Fruit fly (Drosophila melanogaster) whole organism, embryonic: ENCODE data around the gene cindr.

ENCODE experiments used
- Abd-B ChIP-seq: fragments of 200-800 bp; sonication (Bioruptor generic); optimal IDR thresholded peaks from 2 replicates; lab custom pipeline; 2018; ENCODE audit warnings: missing biosample characterization, mild to moderate bottlenecking, missing genetic modification characterization, moderate library complexity
- Antp ChIP-seq: fragments of 200-800 bp; sonication (Bioruptor generic); optimal IDR thresholded peaks from 3 replicates; lab custom pipeline; 2016; ENCODE audit warnings: missing biosample characterization, missing genetic modification characterization
- Blimp-1 ChIP-seq: fragments of 200-800 bp; sonication (Bioruptor generic); optimal IDR thresholded peaks from 3 replicates; lab custom pipeline; 2018; ENCODE audit warnings: missing biosample characterization, missing genetic modification characterization, mild to moderate bottlenecking, moderate library complexity, missing genetic modification reagents
- CG10565 ChIP-seq: fragments of 200-800 bp; sonication (Bioruptor generic); optimal IDR thresholded peaks from 3 replicates; lab custom pipeline; 2016; ENCODE audit warnings: missing biosample characterization, mild to moderate bottlenecking, missing genetic modification characterization
- CG1233 ChIP-seq: fragments of 200-800 bp; sonication (Bioruptor generic); optimal IDR thresholded peaks from 4 replicates; lab custom pipeline; 2018; ENCODE audit warnings: missing biosample characterization, mild to moderate bottlenecking, missing genetic modification characterization
- CG14710 ChIP-seq: fragments of 200-800 bp; sonication (Bioruptor generic); optimal IDR thresholded peaks from 3 replicates; lab custom pipeline; 2019; ENCODE audit warnings: missing biosample characterization, mild to moderate bottlenecking, missing genetic modification characterization, moderate library complexity
- CG14860 ChIP-seq: fragments of 200-800 bp; sonication (Bioruptor generic); IDR thresholded peaks from 3 replicates; pipeline ENCODE4 v1.3.6; 2022; ENCODE audit warnings: missing biosample characterization, missing genetic modification characterization; ENCODE audit not compliant: partially characterized antibody
- CG1647 ChIP-seq: fragments of 200-800 bp; sonication (Bioruptor generic); optimal IDR thresholded peaks from 3 replicates; lab custom pipeline; 2016; ENCODE audit warnings: missing biosample characterization, missing genetic modification characterization
- CG17359 ChIP-seq: fragments of 200-800 bp; sonication (Bioruptor generic); optimal IDR thresholded peaks from 3 replicates; lab custom pipeline; 2018; ENCODE audit warnings: missing biosample characterization, mild to moderate bottlenecking, missing genetic modification characterization, moderate library complexity
- CG17612 ChIP-seq: fragments of 200-800 bp; sonication (Bioruptor generic); IDR thresholded peaks from 2 replicates; pipeline ENCODE4 v1.3.6; 2022; ENCODE audit warnings: missing biosample characterization, missing genetic modification characterization
- CG17802 ChIP-seq: fragments of 200-800 bp; sonication (Bioruptor generic); optimal IDR thresholded peaks from 2 replicates; lab custom pipeline; 2018; ENCODE audit warnings: missing biosample characterization, mild to moderate bottlenecking, missing genetic modification characterization, moderate library complexity
- CG2202 ChIP-seq: fragments of 200-800 bp; sonication (Bioruptor generic); optimal IDR thresholded peaks from 2 replicates; lab custom pipeline; 2018; ENCODE audit warnings: missing biosample characterization, mild to moderate bottlenecking, missing genetic modification characterization
- CG2875 ChIP-seq: fragments of 200-800 bp; sonication (Bioruptor generic); optimal IDR thresholded peaks from 2 replicates; lab custom pipeline; 2017; ENCODE audit warnings: missing biosample characterization, mild to moderate bottlenecking, missing genetic modification characterization, missing genetic modification reagents
- CG34224 ChIP-seq: fragments of 200-800 bp; sonication (Bioruptor generic); IDR thresholded peaks from 3 replicates; pipeline ENCODE4 v1.3.6; 2022; ENCODE audit warnings: missing biosample characterization, missing genetic modification characterization; ENCODE audit not compliant: partially characterized antibody
- CG4328 ChIP-seq: fragments of 200-800 bp; sonication (Bioruptor generic); optimal IDR thresholded peaks from 3 replicates; lab custom pipeline; 2017; ENCODE audit warnings: missing biosample characterization, missing genetic modification reagents, missing genetic modification characterization
- CG4617 ChIP-seq: fragments of 200-800 bp; sonication (Bioruptor generic); optimal IDR thresholded peaks from 3 replicates; lab custom pipeline; 2016; ENCODE audit warnings: missing biosample characterization, missing genetic modification characterization, borderline replicate concordance
- CG6175 ChIP-seq: fragments of 200-800 bp; sonication (Bioruptor generic); IDR thresholded peaks from 3 replicates; pipeline ENCODE4 v1.3.6; 2022; ENCODE audit warnings: missing biosample characterization, missing genetic modification characterization
- CG6765 ChIP-seq: fragments of 200-800 bp; sonication (Bioruptor generic); optimal IDR thresholded peaks from 3 replicates; lab custom pipeline; 2017; ENCODE audit warnings: missing biosample characterization, mild to moderate bottlenecking, missing genetic modification characterization
- CG7372 ChIP-seq: fragments of 200-800 bp; sonication (Bioruptor generic); IDR thresholded peaks from 2 replicates; pipeline ENCODE4 v1.3.6; 2022; ENCODE audit warnings: missing biosample characterization, missing genetic modification characterization
- CG7556 ChIP-seq: fragments of 200-800 bp; sonication (Bioruptor generic); optimal IDR thresholded peaks from 2 replicates; lab custom pipeline; 2017; ENCODE audit warnings: missing biosample characterization, mild to moderate bottlenecking, missing genetic modification characterization
- CG7987 ChIP-seq: fragments of 200-800 bp; sonication (Bioruptor generic); optimal IDR thresholded peaks from 2 replicates; lab custom pipeline; 2018; ENCODE audit warnings: missing biosample characterization, mild to moderate bottlenecking, missing genetic modification characterization, moderate library complexity
- CG8765 ChIP-seq: fragments of 200-800 bp; sonication (Bioruptor generic); IDR thresholded peaks from 2 replicates; pipeline ENCODE4 v1.3.6; 2022; ENCODE audit warnings: missing biosample characterization, missing genetic modification characterization
- CG8944 ChIP-seq: fragments of 200-800 bp; sonication (Bioruptor generic); optimal IDR thresholded peaks from 3 replicates; lab custom pipeline; 2016; ENCODE audit warnings: missing biosample characterization, missing genetic modification characterization
- CG9609 ChIP-seq: fragments of 200-800 bp; sonication (Bioruptor generic); optimal IDR thresholded peaks from 3 replicates; lab custom pipeline; 2016; ENCODE audit warnings: missing biosample characterization, missing genetic modification characterization
- CG9727 ChIP-seq: fragments of 200-800 bp; sonication (Bioruptor generic); optimal IDR thresholded peaks from 3 replicates; lab custom pipeline; 2017; ENCODE audit warnings: missing biosample characterization, mild to moderate bottlenecking, missing genetic modification characterization
- CG9876 ChIP-seq: fragments of 200-800 bp; sonication (Bioruptor generic); optimal IDR thresholded peaks from 2 replicates; lab custom pipeline; 2016; ENCODE audit warnings: missing biosample characterization, missing genetic modification characterization
- CoRest ChIP-seq: fragments of 200-800 bp; sonication (Bioruptor generic); optimal IDR thresholded peaks from 3 replicates; lab custom pipeline; 2018; ENCODE audit warnings: missing biosample characterization, mild to moderate bottlenecking, missing genetic modification characterization, moderate library complexity
- CrebB ChIP-seq: fragments of 200-800 bp; sonication (Bioruptor generic); optimal IDR thresholded peaks from 3 replicates; lab custom pipeline; 2018; ENCODE audit warnings: missing biosample characterization, mild to moderate bottlenecking, missing genetic modification characterization
- D19B ChIP-seq: fragments of 200-800 bp; sonication (Bioruptor generic); optimal IDR thresholded peaks from 2 replicates; lab custom pipeline; 2017; ENCODE audit warnings: missing biosample characterization, mild to moderate bottlenecking, missing genetic modification characterization
- Lhr ChIP-seq: fragments of 200-800 bp; sonication (Bioruptor generic); optimal IDR thresholded peaks from 3 replicates; lab custom pipeline; 2017; ENCODE audit warnings: mild to moderate bottlenecking, missing biosample characterization, missing genetic modification reagents, missing genetic modification characterization
- Opbp ChIP-seq: fragments of 200-800 bp; sonication (Bioruptor generic); IDR thresholded peaks from 3 replicates; pipeline ENCODE4 v1.3.6; 2022; ENCODE audit warnings: missing biosample characterization, missing genetic modification characterization; ENCODE audit not compliant: partially characterized antibody
- Rx ChIP-seq: fragments of 200-800 bp; sonication (Bioruptor generic); IDR thresholded peaks from 2 replicates; pipeline ENCODE4 v1.3.6; 2022; ENCODE audit warnings: missing biosample characterization, missing genetic modification characterization
- dpn ChIP-seq, 2 experiments: fragments of 200-800 bp; sonication (Bioruptor generic); optimal IDR thresholded peaks; 3 replicates each; lab custom pipeline; 2016; ENCODE audit warnings: missing biosample characterization in 2 of 2, missing genetic modification characterization in 2 of 2
- ems ChIP-seq: fragments of 200-800 bp; sonication (Bioruptor generic); optimal IDR thresholded peaks from 3 replicates; lab custom pipeline; 2016; ENCODE audit warnings: missing biosample characterization, missing genetic modification characterization
- eyg ChIP-seq: fragments of 200-800 bp; sonication (Bioruptor generic); optimal IDR thresholded peaks from 3 replicates; lab custom pipeline; 2016; ENCODE audit warnings: missing biosample characterization, missing genetic modification characterization
- ham ChIP-seq: fragments of 200-800 bp; sonication (Bioruptor generic); IDR thresholded peaks from 2 replicates; pipeline ENCODE4 v1.3.6; 2022; ENCODE audit warnings: missing biosample characterization, missing genetic modification characterization
- hth ChIP-seq: fragments of >200 bp; optimal IDR thresholded peaks from 2 replicates; lab custom pipeline; 2017; ENCODE audit warnings: inconsistent platforms
- ind ChIP-seq: fragments of 200-800 bp; sonication (Bioruptor generic); optimal IDR thresholded peaks from 3 replicates; lab custom pipeline; 2016; ENCODE audit warnings: missing biosample characterization, missing genetic modification characterization
- insv ChIP-seq, 2 experiments: fragments of 200-800 bp; sonication (Bioruptor generic); optimal IDR thresholded peaks; 3 replicates each; lab custom pipeline; 2016 to 2018; ENCODE audit warnings: missing biosample characterization in 2 of 2, missing genetic modification characterization in 2 of 2
- jing ChIP-seq: fragments of 200-800 bp; sonication (Bioruptor generic); optimal IDR thresholded peaks from 2 replicates; lab custom pipeline; 2018; ENCODE audit warnings: missing biosample characterization, mild to moderate bottlenecking, missing genetic modification characterization
- maf-S ChIP-seq: fragments of 200-800 bp; sonication (Bioruptor generic); optimal IDR thresholded peaks from 2 replicates; lab custom pipeline; 2016; ENCODE audit warnings: missing biosample characterization, missing genetic modification characterization
- rib ChIP-seq: fragments of 200-800 bp; sonication (Bioruptor generic); IDR thresholded peaks from 2 replicates; pipeline ENCODE4 v1.3.6; 2022; ENCODE audit warnings: missing biosample characterization, missing genetic modification characterization
- sens ChIP-seq: fragments of 200-800 bp; sonication (Bioruptor generic); peaks from one replicate; lab custom pipeline; 2016; ENCODE audit warnings: missing biosample characterization, missing genetic modification characterization
- sim ChIP-seq: fragments of 200-800 bp; sonication (Bioruptor generic); IDR thresholded peaks from 2 replicates; pipeline ENCODE4 v1.3.6; 2022; ENCODE audit warnings: missing biosample characterization, missing genetic modification characterization
- sob ChIP-seq: fragments of 200-800 bp; sonication (Bioruptor generic); IDR thresholded peaks from 2 replicates; pipeline ENCODE4 v1.3.6; 2022; ENCODE audit warnings: missing biosample characterization, missing genetic modification characterization
- stwl ChIP-seq: fragments of 200-800 bp; sonication (Bioruptor generic); optimal IDR thresholded peaks from 3 replicates; lab custom pipeline; 2018; ENCODE audit warnings: missing biosample characterization, mild to moderate bottlenecking, missing genetic modification characterization, moderate library complexity
- trem ChIP-seq: fragments of 200-800 bp; optimal IDR thresholded peaks from 3 replicates; lab custom pipeline; 2019; ENCODE audit warnings: missing biosample characterization, mild to moderate bottlenecking, missing genetic modification characterization, moderate library complexity
- unc-4 ChIP-seq: fragments of 200-800 bp; sonication (Bioruptor generic); IDR thresholded peaks from 2 replicates; pipeline ENCODE4 v1.3.6; 2022; ENCODE audit warnings: missing biosample characterization, missing genetic modification characterization; ENCODE audit not compliant: partially characterized antibody
- wek ChIP-seq: fragments of 200-800 bp; sonication (Bioruptor generic); optimal IDR thresholded peaks from 3 replicates; lab custom pipeline; 2018; ENCODE audit warnings: missing biosample characterization, mild to moderate bottlenecking, missing genetic modification characterization, moderate library complexity
- zen2 ChIP-seq: fragments of 200-800 bp; sonication (Bioruptor generic); IDR thresholded peaks from 3 replicates; pipeline ENCODE4 v1.3.6; 2022; ENCODE audit warnings: missing biosample characterization, missing genetic modification characterization; ENCODE audit not compliant: partially characterized antibody

Gene cindr

DNA sequence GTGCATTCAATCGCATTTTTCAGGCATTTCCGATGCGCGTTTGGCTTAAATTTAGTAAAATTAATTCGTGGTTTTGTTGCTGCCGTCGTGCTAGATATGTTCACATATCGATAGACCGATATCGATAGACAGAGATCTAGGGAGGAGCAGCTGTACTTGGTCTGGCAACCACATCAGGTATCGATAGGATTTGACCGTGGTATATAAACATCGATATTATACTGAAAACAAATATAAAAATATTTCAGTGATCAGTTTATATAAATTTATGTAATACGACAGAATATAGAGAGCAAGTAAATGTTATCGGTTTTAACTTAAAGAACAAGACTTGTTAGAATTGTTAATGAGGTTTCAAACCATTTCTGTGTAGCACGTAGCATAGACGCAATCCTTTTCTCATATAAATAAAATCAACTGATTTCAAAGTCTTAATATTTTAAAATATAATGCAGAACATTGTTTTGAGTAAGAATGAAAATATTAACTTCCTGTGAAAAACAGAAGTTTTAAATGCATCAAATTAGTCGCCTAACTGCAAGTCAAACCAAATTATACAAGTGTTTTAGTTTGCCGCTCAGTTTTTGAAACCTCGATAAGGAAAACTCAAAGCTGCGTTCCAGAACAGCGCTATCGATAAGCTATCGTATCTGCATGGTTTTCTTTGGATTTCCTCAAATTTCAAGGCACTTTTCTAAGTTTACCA lies 1.8 kb upstream of the cindr start, which contains the start of the genes wts and dj-1beta (continued):
- no peak for TF ChIP-seq sim (GFP tag; lab: Robert Waterston, UW)
- TF ChIP-seq ems (GFP tag; lab: Kevin White, UChicago) = no peak
- TF ChIP-seq CG9727 (GFP tag; lab: Kevin White, UChicago) = no peak
- TF ChIP-seq Abd-B (GFP tag; lab: Kevin White, UChicago) = peak; percentile 11
- no peak for TF ChIP-seq eyg (GFP tag; lab: Kevin White, UChicago)
- no peak for TF ChIP-seq CG10565 (GFP tag; lab: Kevin White, UChicago)
- no peak for TF ChIP-seq dpn (GFP tag; optimal IDR thresholded peaks at IDR 0.05; lab: Kevin White, UChicago)
- TF ChIP-seq CG34224 (GFP tag; lab: Robert Waterston, UW) = peak; percentile 83
- no peak for TF ChIP-seq CG17802 (tag; lab: Kevin White, UChicago)
- TF ChIP-seq CG17359 = no peak
- TF ChIP-seq CG7987 (GFP tag; lab: Kevin White, UChicago) = no peak
- no peak for TF ChIP-seq Blimp-1 (GFP tag; lab: Kevin White, UChicago)
- TF ChIP-seq zen2 = peak; percentile 89
- no peak for TF ChIP-seq CG17612 (GFP tag; lab: Robert Waterston, UW)
- TF ChIP-seq CG1233 (GFP tag; lab: Kevin White, UChicago) = no peak
- TF ChIP-seq CG2202 = no peak
- no peak for TF ChIP-seq Antp (GFP tag; lab: Kevin White, UChicago)
- no peak for TF ChIP-seq CG9609 (GFP tag; lab: Kevin White, UChicago)
- TF ChIP-seq CG14710 = peak; percentile 52
- TF ChIP-seq CG6175 (GFP tag; lab: Robert Waterston, UW) = no peak
- no peak for TF ChIP-seq ind
- peak; percentile 91 for TF ChIP-seq CG14860 (GFP tag; lab: Robert Waterston, UW)
- TF ChIP-seq CG4328 (GFP tag; lab: Kevin White, UChicago) = no peak
- no peak for TF ChIP-seq rib (GFP tag; lab: Robert Waterston, UW)
- no peak for TF ChIP-seq CG8944
- peak in 1 of 2 experiments; percentile 66 for TF ChIP-seq insv (GFP tag; optimal IDR thresholded peaks at IDR 0.05; lab: Kevin White, UChicago)
- TF ChIP-seq CG9876 (GFP tag; lab: Kevin White, UChicago) = no peak
- TF ChIP-seq wek (GFP tag; lab: Kevin White, UChicago) = no peak
- TF ChIP-seq Lhr (GFP tag; lab: Kevin White, UChicago) = peak; percentile 55
- TF ChIP-seq CoRest (tag; lab: Kevin White, UChicago) = peak; percentile 42
- TF ChIP-seq D19B (GFP tag; lab: Kevin White, UChicago) = no peak
- TF ChIP-seq CG2875 (GFP tag; lab: Kevin White, UChicago) = no peak
- no peak for TF ChIP-seq hth (lab: Kevin White, UChicago)
- TF ChIP-seq Opbp (GFP tag; lab: Robert Waterston, UW) = peak; percentile 94
- no peak for TF ChIP-seq maf-S (GFP tag; lab: Kevin White, UChicago)
- TF ChIP-seq unc-4 (GFP tag; lab: Robert Waterston, UW) = peak; percentile 86
- no peak for TF ChIP-seq CrebB (tag; lab: Kevin White, UChicago)
- TF ChIP-seq sens (GFP tag; lab: Kevin White, UChicago) = peak; percentile 72
- TF ChIP-seq CG6765 = no peak
- TF ChIP-seq trem = peak; percentile 54
- TF ChIP-seq CG8765 = no peak
- TF ChIP-seq CG7556 (GFP tag; lab: Kevin White, UChicago) = no peak
- TF ChIP-seq sob (GFP tag; lab: Robert Waterston, UW) = no peak
- no peak for TF ChIP-seq Rx
- TF ChIP-seq CG1647 = no peak
- no peak for TF ChIP-seq jing
- TF ChIP-seq CG4617 (GFP tag; lab: Kevin White, UChicago) = peak; percentile 45
- peak; percentile 70 for TF ChIP-seq stwl (tag; lab: Kevin White, UChicago)
- no peak for TF ChIP-seq CG7372
- no peak for TF ChIP-seq ham (GFP tag; lab: Robert Waterston, UW)
